Fruit fly (Drosophila melanogaster) whole organism, embryonic: ENCODE measurements around the gene CG12289.

Source experiments
- ATbp ChIP-seq: fragments of 200-800 bp; sonication (Bioruptor generic); optimal IDR thresholded peaks from 2 replicates; lab custom pipeline; 2017; ENCODE audit warnings: missing biosample characterization, mild to moderate bottlenecking, missing genetic modification characterization, missing genetic modification reagents
- Awh ChIP-seq: fragments of 200-800 bp; sonication (Bioruptor generic); IDR thresholded peaks from 2 replicates; pipeline ENCODE4, ENCODE4 v1.3.6; 2022; ENCODE audit warnings: missing biosample characterization, missing genetic modification characterization
- CG12659 ChIP-seq: fragments of 200-800 bp; sonication (Bioruptor generic); optimal IDR thresholded peaks from 3 replicates; lab custom pipeline; 2017; ENCODE audit warnings: mild to moderate bottlenecking, missing biosample characterization, missing genetic modification reagents, missing genetic modification characterization
- CG13296 ChIP-seq: fragments of 200-800 bp; sonication (Bioruptor generic); optimal IDR thresholded peaks from 3 replicates; lab custom pipeline; 2018; ENCODE audit warnings: missing biosample characterization, mild to moderate bottlenecking, missing genetic modification characterization
- CG14860 ChIP-seq: fragments of 200-800 bp; sonication (Bioruptor generic); IDR thresholded peaks from 3 replicates; pipeline ENCODE4 v1.3.6; 2022; ENCODE audit warnings: missing biosample characterization, missing genetic modification characterization; ENCODE audit not compliant: partially characterized antibody
- CG15073 ChIP-seq: fragments of 200-800 bp; sonication (Bioruptor generic); optimal IDR thresholded peaks from 2 replicates; lab custom pipeline; 2016; ENCODE audit warnings: missing biosample characterization, missing genetic modification characterization
- CG16863 ChIP-seq: fragments of 200-800 bp; sonication (Bioruptor generic); optimal IDR thresholded peaks from 3 replicates; lab custom pipeline; 2016; ENCODE audit warnings: missing biosample characterization, missing genetic modification characterization
- CG18619 ChIP-seq: fragments of 200-800 bp; sonication (Bioruptor generic); optimal IDR thresholded peaks from 3 replicates; lab custom pipeline; 2017; ENCODE audit warnings: missing biosample characterization, mild to moderate bottlenecking, missing genetic modification characterization
- CG30431 ChIP-seq: fragments of 200-800 bp; sonication (Bioruptor generic); optimal IDR thresholded peaks from 2 replicates; lab custom pipeline; 2017; ENCODE audit warnings: missing biosample characterization, missing genetic modification characterization
- CG31441 ChIP-seq: fragments of 200-800 bp; sonication (Bioruptor generic); IDR thresholded peaks from 2 replicates; pipeline ENCODE4 v1.3.6; 2022; ENCODE audit warnings: missing biosample characterization, missing genetic modification characterization
- CG33213 ChIP-seq: fragments of 200-800 bp; sonication (Bioruptor generic); optimal IDR thresholded peaks from 3 replicates; lab custom pipeline; 2016; ENCODE audit warnings: missing biosample characterization, missing genetic modification characterization
- CG3995 ChIP-seq: fragments of 200-800 bp; sonication (Bioruptor generic); optimal IDR thresholded peaks from 3 replicates; lab custom pipeline; 2016; ENCODE audit warnings: missing biosample characterization, missing genetic modification characterization
- CG6765 ChIP-seq: fragments of 200-800 bp; sonication (Bioruptor generic); optimal IDR thresholded peaks from 3 replicates; lab custom pipeline; 2017; ENCODE audit warnings: missing biosample characterization, mild to moderate bottlenecking, missing genetic modification characterization
- CG7786 ChIP-seq: fragments of 200-800 bp; sonication (Bioruptor generic); optimal IDR thresholded peaks from 2 replicates; lab custom pipeline; 2016; ENCODE audit warnings: missing biosample characterization, missing genetic modification characterization
- Doc2 ChIP-seq: fragments of 200-800 bp; sonication (Bioruptor generic); IDR thresholded peaks from 2 replicates; pipeline ENCODE4 v1.3.6; 2022; ENCODE audit warnings: missing biosample characterization, missing genetic modification characterization
- HLH3B ChIP-seq: fragments of 200-800 bp; sonication (Bioruptor generic); IDR thresholded peaks from 2 replicates; pipeline ENCODE4 v1.3.6; 2022; ENCODE audit warnings: missing biosample characterization, missing genetic modification characterization
- Mrtf ChIP-seq: fragments of 200-800 bp; sonication (Bioruptor generic); IDR thresholded peaks from 3 replicates; pipeline ENCODE4 v1.3.6; 2022; ENCODE audit warnings: missing biosample characterization, missing genetic modification characterization
- NC2α ChIP-seq: fragments of 200-800 bp; sonication (Bioruptor generic); optimal IDR thresholded peaks from 2 replicates; lab custom pipeline; 2016; ENCODE audit warnings: missing biosample characterization, missing genetic modification characterization
- PHDP ChIP-seq: fragments of 200-800 bp; sonication (Bioruptor generic); optimal IDR thresholded peaks from 3 replicates; lab custom pipeline; 2018; ENCODE audit warnings: missing biosample characterization, mild to moderate bottlenecking, missing genetic modification characterization, moderate library complexity
- Poxn ChIP-seq: fragments of 200-800 bp; sonication (Bioruptor generic); IDR thresholded peaks from 2 replicates; pipeline ENCODE4 v1.3.6; 2022; ENCODE audit warnings: missing biosample characterization, missing genetic modification characterization
- Side ChIP-seq: fragments of 200-800 bp; sonication (Bioruptor generic); optimal IDR thresholded peaks from 2 replicates; lab custom pipeline; 2016; ENCODE audit warnings: missing biosample characterization, missing genetic modification characterization
- Sox102F ChIP-seq: fragments of 200-800 bp; sonication (Bioruptor generic); optimal IDR thresholded peaks from 2 replicates; lab custom pipeline; 2018; ENCODE audit warnings: missing biosample characterization, mild to moderate bottlenecking, missing genetic modification characterization, moderate library complexity
- Ssrp ChIP-seq: fragments of 200-800 bp; sonication (Bioruptor generic); optimal IDR thresholded peaks from 2 replicates; lab custom pipeline; 2018; ENCODE audit warnings: missing biosample characterization, mild to moderate bottlenecking, missing genetic modification characterization, moderate library complexity
- Stat92E ChIP-seq, 3 experiments: fragments of >200 bp in 2 of 3; fragments of 200-800 bp in 1 of 3; sonication (Bioruptor generic) in 1 of 3; optimal IDR thresholded peaks; 2 replicates each; lab custom pipeline; 2017 to 2019; ENCODE audit warnings: missing biosample characterization in 3 of 3, missing genetic modification characterization in 3 of 3, mild to moderate bottlenecking in 1 of 3, moderate library complexity in 1 of 3
- YL-1 ChIP-seq: fragments of 200-800 bp; sonication (Bioruptor generic); optimal IDR thresholded peaks from 3 replicates; lab custom pipeline; 2017; ENCODE audit warnings: missing biosample characterization, mild to moderate bottlenecking, missing genetic modification characterization
- ase ChIP-seq: fragments of 200-800 bp; sonication (Bioruptor generic); IDR thresholded peaks from 3 replicates; pipeline ENCODE4 v1.3.6; 2022; ENCODE audit warnings: missing biosample characterization, missing genetic modification characterization
- bowl ChIP-seq: fragments of 200-800 bp; sonication (Bioruptor generic); IDR thresholded peaks from 2 replicates; pipeline ENCODE4 v1.3.6; 2022; ENCODE audit warnings: missing biosample characterization, missing genetic modification characterization
- bsh ChIP-seq, 2 experiments: fragments of 200-800 bp; sonication (Bioruptor generic); optimal IDR thresholded peaks; 2 replicates each; lab custom pipeline; 2017 to 2018; ENCODE audit warnings: mild to moderate bottlenecking in 2 of 2, missing biosample characterization in 2 of 2, missing genetic modification characterization in 2 of 2, moderate library complexity in 1 of 2
- chm ChIP-seq: fragments of 200-800 bp; sonication (Bioruptor generic); IDR thresholded peaks from 2 replicates; pipeline ENCODE4 v1.3.6; 2022; ENCODE audit warnings: missing biosample characterization, missing genetic modification characterization
- chn ChIP-seq: fragments of 200-800 bp; sonication (Bioruptor generic); optimal IDR thresholded peaks from 2 replicates; lab custom pipeline; 2016; ENCODE audit warnings: missing biosample characterization, missing genetic modification characterization
- cwo ChIP-seq: fragments of 200-800 bp; sonication (Bioruptor generic); optimal IDR thresholded peaks from 3 replicates; lab custom pipeline; 2017; ENCODE audit warnings: missing biosample characterization, missing genetic modification characterization, mild to moderate bottlenecking, moderate library complexity, missing genetic modification reagents
- dimm ChIP-seq: fragments of 200-800 bp; sonication (Bioruptor generic); IDR thresholded peaks from 2 replicates; pipeline ENCODE4 v1.3.6; 2022; ENCODE audit warnings: missing biosample characterization, missing genetic modification characterization
- dmrt11E ChIP-seq: fragments of 200-800 bp; sonication (Bioruptor generic); optimal IDR thresholded peaks from 3 replicates; lab custom pipeline; 2018; ENCODE audit warnings: missing biosample characterization, mild to moderate bottlenecking, missing genetic modification characterization, moderate library complexity
- dpn ChIP-seq, 2 experiments: fragments of 200-800 bp; sonication (Bioruptor generic); optimal IDR thresholded peaks; 3 replicates each; lab custom pipeline; 2016; ENCODE audit warnings: missing biosample characterization in 2 of 2, missing genetic modification characterization in 2 of 2
- esg ChIP-seq: fragments of 200-800 bp; sonication (Bioruptor generic); conservative IDR thresholded peaks from 2 replicates; pipeline ENCODE4 v1.3.6; 2022; ENCODE audit warnings: missing biosample characterization, missing genetic modification characterization
- ewg ChIP-seq: fragments of 200-800 bp; sonication (Bioruptor generic); optimal IDR thresholded peaks from 3 replicates; lab custom pipeline; 2017; ENCODE audit warnings: mild to moderate bottlenecking, missing biosample characterization, missing genetic modification reagents, missing genetic modification characterization
- hbn ChIP-seq: fragments of 200-800 bp; sonication (Bioruptor generic); IDR thresholded peaks from 2 replicates; pipeline ENCODE4 v1.3.6; 2022; ENCODE audit warnings: missing biosample characterization, missing genetic modification characterization; ENCODE audit not compliant: partially characterized antibody
- jing ChIP-seq: fragments of 200-800 bp; sonication (Bioruptor generic); optimal IDR thresholded peaks from 2 replicates; lab custom pipeline; 2018; ENCODE audit warnings: missing biosample characterization, mild to moderate bottlenecking, missing genetic modification characterization
- lov ChIP-seq, 2 experiments: fragments of 200-800 bp in 1 of 2; fragments of >200 bp in 1 of 2; sonication (Bioruptor generic) in 1 of 2; IDR thresholded peaks in 1 of 2; optimal IDR thresholded peaks in 1 of 2; 2 replicates in 1 of 2; 3 replicates in 1 of 2; pipeline versions ENCODE4 v1.3.6 to Lab custom; 2017 to 2022; ENCODE audit warnings: missing biosample characterization in 1 of 2, missing genetic modification characterization in 1 of 2
- nau ChIP-seq: fragments of 200-800 bp; sonication (Bioruptor generic); optimal IDR thresholded peaks from 3 replicates; lab custom pipeline; 2017; ENCODE audit warnings: missing biosample characterization, mild to moderate bottlenecking, missing genetic modification characterization, missing genetic modification reagents
- nmo ChIP-seq: fragments of 200-800 bp; sonication (Bioruptor generic); optimal IDR thresholded peaks from 2 replicates; lab custom pipeline; 2018; ENCODE audit warnings: missing biosample characterization, mild to moderate bottlenecking, missing genetic modification characterization, moderate library complexity
- pho ChIP-seq: fragments of 200-800 bp; sonication (Bioruptor generic); optimal IDR thresholded peaks from 2 replicates; lab custom pipeline; 2016; ENCODE audit warnings: missing biosample characterization, missing genetic modification characterization
- psq ChIP-seq: fragments of 200-800 bp; sonication (Bioruptor generic); optimal IDR thresholded peaks from 2 replicates; lab custom pipeline; 2017; ENCODE audit warnings: missing biosample characterization, missing genetic modification characterization
- pum ChIP-seq: fragments of 200-800 bp; sonication (Bioruptor generic); optimal IDR thresholded peaks from 2 replicates; lab custom pipeline; 2016; ENCODE audit warnings: missing biosample characterization, missing genetic modification characterization
- seq ChIP-seq: fragments of 200-800 bp; sonication (Bioruptor generic); IDR thresholded peaks from 2 replicates; pipeline ENCODE4 v1.3.6; 2022; ENCODE audit warnings: missing biosample characterization, missing genetic modification characterization
- tup ChIP-seq: fragments of 200-800 bp; sonication (Bioruptor generic); optimal IDR thresholded peaks from 2 replicates; lab custom pipeline; 2016; ENCODE audit warnings: missing biosample characterization, mild to moderate bottlenecking, missing genetic modification characterization, moderate library complexity
- twi ChIP-seq: fragments of 200-800 bp; optimal IDR thresholded peaks from 2 replicates; lab custom pipeline; 2019; ENCODE audit warnings: missing biosample characterization, mild to moderate bottlenecking, missing genetic modification characterization, moderate library complexity
- tx ChIP-seq: fragments of 200-800 bp; sonication (Bioruptor generic); optimal IDR thresholded peaks from 2 replicates; lab custom pipeline; 2016; ENCODE audit warnings: missing biosample characterization, missing genetic modification characterization
- vfl ChIP-seq: fragments of 200-800 bp; sonication (Bioruptor generic); optimal IDR thresholded peaks from 2 replicates; lab custom pipeline; 2016; ENCODE audit warnings: missing biosample characterization, missing genetic modification characterization
- wdn ChIP-seq: fragments of 200-800 bp; sonication (Bioruptor generic); IDR thresholded peaks from 2 replicates; pipeline ENCODE4 v1.3.6; 2022; ENCODE audit warnings: missing biosample characterization, missing genetic modification characterization
- zfh2 ChIP-seq: fragments of 200-800 bp; sonication (Bioruptor generic); optimal IDR thresholded peaks from 2 replicates; lab custom pipeline; 2016; ENCODE audit warnings: missing biosample characterization, missing genetic modification characterization

CG12289 gene

DNA sequence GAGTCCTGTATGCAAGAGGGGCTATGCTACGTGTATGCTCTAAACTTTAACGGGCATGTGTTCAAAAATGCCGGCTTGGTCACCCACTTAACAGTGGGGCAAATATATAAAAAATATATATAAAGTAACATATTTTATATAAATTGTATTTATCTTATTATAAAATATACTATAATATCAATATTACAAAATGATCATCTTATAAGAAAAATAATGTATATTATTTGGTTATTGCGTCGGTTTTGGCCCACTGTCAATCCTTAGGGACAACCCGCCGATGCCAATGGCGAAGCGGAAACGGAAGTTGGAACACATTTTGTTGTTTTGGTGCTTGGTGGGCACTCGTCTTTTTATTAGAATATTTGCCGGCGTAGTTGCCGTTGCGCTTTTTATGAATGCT lies 7.7 kb downstream of the CG12289 start (continued):
- no peak for TF ChIP-seq chm (GFP tag; lab: Robert Waterston, UW)
- TF ChIP-seq YL-1 (GFP tag; lab: Kevin White, UChicago): no peak
- TF ChIP-seq Awh: no peak; the same call in 1 of the 2 replicates
- no peak for TF ChIP-seq tup (GFP tag; lab: Kevin White, UChicago)
- no peak for TF ChIP-seq nau (GFP tag; lab: Kevin White, UChicago)
- TF ChIP-seq hbn (GFP tag; lab: Robert Waterston, UW): no peak
- peak; percentile 0 for TF ChIP-seq CG18619 (GFP tag; lab: Kevin White, UChicago)
- no peak for TF ChIP-seq CG33213 (GFP tag; lab: Kevin White, UChicago)
- no peak for TF ChIP-seq CG3995 (GFP tag; lab: Kevin White, UChicago)
- TF ChIP-seq Doc2: no peak
- TF ChIP-seq cwo: peak; percentile 27
- no peak for TF ChIP-seq CG30431 (GFP tag; lab: Kevin White, UChicago)
- TF ChIP-seq ase (GFP tag; lab: Robert Waterston, UW): no peak
- TF ChIP-seq NC2α (GFP tag; lab: Kevin White, UChicago): no peak
- peak; percentile 2 for TF ChIP-seq CG12659
- TF ChIP-seq wdn: no peak
- no peak for TF ChIP-seq pum (GFP tag; lab: Kevin White, UChicago)
- no peak for TF ChIP-seq CG16863
- TF ChIP-seq CG7786: no peak
- peak; percentile 30 for TF ChIP-seq Ssrp
- no peak for TF ChIP-seq Poxn (GFP tag; lab: Robert Waterston, UW)
- no peak for TF ChIP-seq CG6765 (GFP tag; lab: Kevin White, UChicago)
- no peak for TF ChIP-seq dimm (GFP tag; lab: Robert Waterston, UW)
- no peak for TF ChIP-seq Stat92E (GFP tag; optimal IDR thresholded peaks at IDR 0.05; lab: Kevin White, UChicago)
- no peak for TF ChIP-seq jing (GFP tag; lab: Kevin White, UChicago)
- TF ChIP-seq CG15073 (GFP tag; lab: Kevin White, UChicago): no peak
- no peak for TF ChIP-seq Side (GFP tag; lab: Kevin White, UChicago)
- no peak for TF ChIP-seq Mrtf
- TF ChIP-seq dmrt11E (tag; lab: Kevin White, UChicago): peak; percentile 55
- 0 out of 2 replicates have a peak, but pooled peaks have one; percentile 35 for TF ChIP-seq HLH3B (GFP tag; lab: Robert Waterston, UW)
- peak; percentile 24 for TF ChIP-seq ATbp
- TF ChIP-seq twi: no peak
- TF ChIP-seq esg (GFP tag; lab: Robert Waterston, UW): no peak
- TF ChIP-seq CG31441: peak; percentile 62
- no peak for TF ChIP-seq dpn (GFP tag; optimal IDR thresholded peaks at IDR 0.05; lab: Kevin White, UChicago)
- no peak for TF ChIP-seq CG14860
- TF ChIP-seq tx (GFP tag; lab: Kevin White, UChicago): no peak
- peak; percentile 48 for TF ChIP-seq Sox102F (GFP tag; lab: Kevin White, UChicago)
- no peak for TF ChIP-seq pho (GFP tag; lab: Kevin White, UChicago)
- peak; percentile 31 for TF ChIP-seq nmo (GFP tag; lab: Kevin White, UChicago)
- peak; percentile 60 for TF ChIP-seq PHDP (tag; lab: Kevin White, UChicago)
- TF ChIP-seq lov (optimal IDR thresholded peaks at IDR 0.05; lab: Kevin White, UChicago): no peak
- TF ChIP-seq lov (GFP tag; IDR thresholded peaks at IDR 0.05; lab: Robert Waterston, UW): no peak
- TF ChIP-seq zfh2 (GFP tag; lab: Kevin White, UChicago): no peak
- no peak for TF ChIP-seq seq (GFP tag; lab: Robert Waterston, UW)
- no peak for TF ChIP-seq psq
- peak; percentile 47 for TF ChIP-seq CG13296 (GFP tag; lab: Kevin White, UChicago)
- TF ChIP-seq vfl (GFP tag; lab: Kevin White, UChicago): no peak
- peak in 1 of 2 experiments; percentile 52 for TF ChIP-seq bsh (GFP tag; optimal IDR thresholded peaks at IDR 0.05; lab: Kevin White, UChicago)
- TF ChIP-seq chn (GFP tag; lab: Kevin White, UChicago): no peak
- no peak for TF ChIP-seq ewg
- no peak for TF ChIP-seq bowl (GFP tag; lab: Robert Waterston, UW)
